Fruit fly (Drosophila melanogaster) whole organism, prepupa: Measurements from ENCODE around the gene TwdlY.

Experiments used
- CG10669 ChIP-seq: fragments of 200-800 bp; sonication (Bioruptor generic); optimal IDR thresholded peaks from 3 replicates; lab custom pipeline; 2018; ENCODE audit warnings: missing biosample characterization, mild to moderate bottlenecking, missing genetic modification characterization, moderate library complexity
- CG11762 ChIP-seq: fragments of 200-800 bp; sonication (Bioruptor generic); optimal IDR thresholded peaks from 3 replicates; lab custom pipeline; 2016; ENCODE audit warnings: missing biosample characterization, missing genetic modification characterization; ENCODE audit not compliant: insufficient read depth
- CG11902 ChIP-seq: fragments of 200-800 bp; sonication (Bioruptor generic); optimal IDR thresholded peaks from 3 replicates; lab custom pipeline; 2016; ENCODE audit warnings: missing biosample characterization, missing genetic modification characterization
- CG1621 ChIP-seq: fragments of 200-800 bp; sonication (Bioruptor generic); optimal IDR thresholded peaks from 3 replicates; lab custom pipeline; 2018; ENCODE audit warnings: missing biosample characterization, mild to moderate bottlenecking, missing genetic modification characterization
- CG16779 ChIP-seq: fragments of 200-800 bp; sonication (Bioruptor generic); optimal IDR thresholded peaks from 3 replicates; lab custom pipeline; 2017; ENCODE audit warnings: missing biosample characterization, mild to moderate bottlenecking, missing genetic modification characterization
- CG3032 ChIP-seq: fragments of 200-800 bp; optimal IDR thresholded peaks from 2 replicates; lab custom pipeline; 2019; ENCODE audit warnings: missing biosample characterization, mild to moderate bottlenecking, missing genetic modification characterization, moderate library complexity
- CG31627 ChIP-seq: fragments of 200-800 bp; sonication (Bioruptor generic); optimal IDR thresholded peaks from 3 replicates; lab custom pipeline; 2016; ENCODE audit warnings: missing biosample characterization, missing genetic modification characterization
- CG32006 ChIP-seq: fragments of 200-800 bp; sonication (Bioruptor generic); optimal IDR thresholded peaks from 3 replicates; lab custom pipeline; 2017; ENCODE audit warnings: missing biosample characterization, mild to moderate bottlenecking, missing genetic modification characterization
- CG34406 ChIP-seq: fragments of 200-800 bp; sonication (Bioruptor generic); optimal IDR thresholded peaks from 3 replicates; lab custom pipeline; 2016; ENCODE audit warnings: missing biosample characterization, missing genetic modification characterization
- CG3919 ChIP-seq: fragments of 200-800 bp; sonication (Bioruptor generic); optimal IDR thresholded peaks from 3 replicates; lab custom pipeline; 2016; ENCODE audit warnings: missing biosample characterization, missing genetic modification characterization
- CG4318 ChIP-seq: fragments of 200-800 bp; sonication (Bioruptor generic); optimal IDR thresholded peaks from 3 replicates; lab custom pipeline; 2017; ENCODE audit warnings: missing biosample characterization, mild to moderate bottlenecking, missing genetic modification characterization
- CG6276 ChIP-seq: fragments of 200-800 bp; sonication (Bioruptor generic); optimal IDR thresholded peaks from 2 replicates; lab custom pipeline; 2017; ENCODE audit warnings: missing biosample characterization, mild to moderate bottlenecking, missing genetic modification characterization
- CG6792 ChIP-seq: fragments of 200-800 bp; sonication (Bioruptor generic); optimal IDR thresholded peaks from 3 replicates; lab custom pipeline; 2016; ENCODE audit warnings: missing biosample characterization, missing genetic modification characterization
- CG6808 ChIP-seq: fragments of 200-800 bp; sonication (Bioruptor generic); optimal IDR thresholded peaks from 3 replicates; lab custom pipeline; 2017; ENCODE audit warnings: missing biosample characterization, missing genetic modification characterization, mild to moderate bottlenecking, moderate library complexity, missing genetic modification reagents
- CG7368 ChIP-seq: fragments of 200-800 bp; sonication (Bioruptor generic); optimal IDR thresholded peaks from 3 replicates; lab custom pipeline; 2016; ENCODE audit warnings: missing biosample characterization, missing genetic modification characterization
- CG8632 ChIP-seq: fragments of 200-800 bp; sonication (Bioruptor generic); optimal IDR thresholded peaks from 3 replicates; lab custom pipeline; 2016; ENCODE audit warnings: missing biosample characterization, missing genetic modification characterization
- Eip75B ChIP-seq: fragments of 200-800 bp; sonication (Bioruptor generic); optimal IDR thresholded peaks from 3 replicates; lab custom pipeline; 2016; ENCODE audit warnings: missing biosample characterization, missing genetic modification characterization
- Eip78C ChIP-seq: fragments of 200-800 bp; sonication (Bioruptor generic); peaks from one replicate; lab custom pipeline; 2016; ENCODE audit warnings: missing biosample characterization, missing genetic modification characterization
- Ets21C ChIP-seq: fragments of 200-800 bp; sonication (Bioruptor generic); optimal IDR thresholded peaks from 3 replicates; lab custom pipeline; 2016; ENCODE audit warnings: missing biosample characterization, missing genetic modification characterization
- Ets96B ChIP-seq: fragments of 200-800 bp; optimal IDR thresholded peaks from 2 replicates; lab custom pipeline; 2019; ENCODE audit warnings: missing biosample characterization, mild to moderate bottlenecking, missing genetic modification characterization, moderate library complexity
- Hr38 ChIP-seq: sonication (Bioruptor generic); optimal IDR thresholded peaks from 2 replicates; lab custom pipeline; 2016; ENCODE audit warnings: missing biosample characterization, missing genetic modification characterization
- Hr4 ChIP-seq: fragments of 200-800 bp; sonication (Bioruptor generic); optimal IDR thresholded peaks from 3 replicates; lab custom pipeline; 2016; ENCODE audit warnings: missing biosample characterization, missing genetic modification characterization
- Lpt ChIP-seq: fragments of 200-800 bp; sonication (Bioruptor generic); optimal IDR thresholded peaks from 3 replicates; lab custom pipeline; 2016; ENCODE audit warnings: missing biosample characterization, missing genetic modification characterization
- Smox ChIP-seq: fragments of 200-800 bp; sonication (Bioruptor generic); optimal IDR thresholded peaks from 3 replicates; lab custom pipeline; 2016; ENCODE audit warnings: missing biosample characterization, missing genetic modification characterization
- Sox14 ChIP-seq: fragments of 200-800 bp; sonication (Bioruptor generic); optimal IDR thresholded peaks from 3 replicates; lab custom pipeline; 2016; ENCODE audit warnings: missing biosample characterization, missing genetic modification characterization
- achi ChIP-seq: fragments of 200-800 bp; sonication (Bioruptor generic); optimal IDR thresholded peaks from 3 replicates; lab custom pipeline; 2016; ENCODE audit warnings: missing biosample characterization, missing genetic modification characterization
- acj6 ChIP-seq: fragments of 200-800 bp; sonication (Bioruptor generic); optimal IDR thresholded peaks from 3 replicates; lab custom pipeline; 2016; ENCODE audit warnings: missing biosample characterization, missing genetic modification characterization
- cyc ChIP-seq: fragments of 200-800 bp; sonication (Bioruptor generic); optimal IDR thresholded peaks from 3 replicates; lab custom pipeline; 2016; ENCODE audit warnings: missing biosample characterization, missing genetic modification characterization
- dsx ChIP-seq: fragments of 200-800 bp; optimal IDR thresholded peaks from 3 replicates; lab custom pipeline; 2019; ENCODE audit warnings: missing biosample characterization, mild to moderate bottlenecking, missing genetic modification characterization, moderate library complexity; ENCODE audit not compliant: poor library complexity, severe bottlenecking
- eg ChIP-seq: fragments of 200-800 bp; sonication (Bioruptor generic); IDR thresholded peaks from 3 replicates; pipeline ENCODE4 v1.3.6; 2022; ENCODE audit warnings: missing biosample characterization, missing genetic modification characterization
- esn ChIP-seq: fragments of 200-800 bp; sonication (Bioruptor generic); optimal IDR thresholded peaks from 2 replicates; lab custom pipeline; 2016; ENCODE audit warnings: missing biosample characterization, mild to moderate bottlenecking, missing genetic modification characterization, moderate library complexity
- fd85E ChIP-seq: fragments of 200-800 bp; sonication (Bioruptor generic); optimal IDR thresholded peaks from 3 replicates; lab custom pipeline; 2016; ENCODE audit warnings: missing biosample characterization, missing genetic modification characterization
- fkh ChIP-seq: fragments of 200-800 bp; sonication (Bioruptor generic); optimal IDR thresholded peaks from 3 replicates; lab custom pipeline; 2017; ENCODE audit warnings: missing biosample characterization, mild to moderate bottlenecking, missing genetic modification characterization, moderate library complexity
- pdm3 ChIP-seq: fragments of 200-800 bp; sonication (Bioruptor generic); optimal IDR thresholded peaks from 3 replicates; lab custom pipeline; 2016; ENCODE audit warnings: missing biosample characterization, missing genetic modification characterization
- salr ChIP-seq, 2 experiments: fragments of 200-800 bp; sonication (Bioruptor generic); optimal IDR thresholded peaks; 3 replicates each; lab custom pipeline; 2016 to 2018; ENCODE audit warnings: missing biosample characterization in 2 of 2, missing genetic modification characterization in 2 of 2, mild to moderate bottlenecking in 1 of 2
- spab ChIP-seq: fragments of 200-800 bp; sonication (Bioruptor generic); optimal IDR thresholded peaks from 2 replicates; lab custom pipeline; 2017; ENCODE audit warnings: missing biosample characterization, mild to moderate bottlenecking, missing genetic modification characterization, missing genetic modification reagents
- ss ChIP-seq, 2 experiments: fragments of 200-800 bp; sonication (Bioruptor generic); optimal IDR thresholded peaks; 2 replicates in 1 of 2; 3 replicates in 1 of 2; lab custom pipeline; 2017 to 2018; ENCODE audit warnings: mild to moderate bottlenecking in 2 of 2, missing biosample characterization in 2 of 2, missing genetic modification characterization in 2 of 2, moderate library complexity in 1 of 2
- svp ChIP-seq: fragments of 200-800 bp; sonication (Bioruptor generic); peaks from one replicate; lab custom pipeline; 2016; ENCODE audit warnings: missing biosample characterization, missing genetic modification characterization
- topi ChIP-seq: fragments of 200-800 bp; sonication (Bioruptor generic); optimal IDR thresholded peaks from 3 replicates; lab custom pipeline; 2016; ENCODE audit warnings: missing biosample characterization, missing genetic modification characterization
- vri ChIP-seq: fragments of 200-800 bp; sonication (Bioruptor generic); optimal IDR thresholded peaks from 3 replicates; lab custom pipeline; 2016; ENCODE audit warnings: missing biosample characterization, mild to moderate bottlenecking, missing genetic modification characterization

TwdlY gene

DNA sequence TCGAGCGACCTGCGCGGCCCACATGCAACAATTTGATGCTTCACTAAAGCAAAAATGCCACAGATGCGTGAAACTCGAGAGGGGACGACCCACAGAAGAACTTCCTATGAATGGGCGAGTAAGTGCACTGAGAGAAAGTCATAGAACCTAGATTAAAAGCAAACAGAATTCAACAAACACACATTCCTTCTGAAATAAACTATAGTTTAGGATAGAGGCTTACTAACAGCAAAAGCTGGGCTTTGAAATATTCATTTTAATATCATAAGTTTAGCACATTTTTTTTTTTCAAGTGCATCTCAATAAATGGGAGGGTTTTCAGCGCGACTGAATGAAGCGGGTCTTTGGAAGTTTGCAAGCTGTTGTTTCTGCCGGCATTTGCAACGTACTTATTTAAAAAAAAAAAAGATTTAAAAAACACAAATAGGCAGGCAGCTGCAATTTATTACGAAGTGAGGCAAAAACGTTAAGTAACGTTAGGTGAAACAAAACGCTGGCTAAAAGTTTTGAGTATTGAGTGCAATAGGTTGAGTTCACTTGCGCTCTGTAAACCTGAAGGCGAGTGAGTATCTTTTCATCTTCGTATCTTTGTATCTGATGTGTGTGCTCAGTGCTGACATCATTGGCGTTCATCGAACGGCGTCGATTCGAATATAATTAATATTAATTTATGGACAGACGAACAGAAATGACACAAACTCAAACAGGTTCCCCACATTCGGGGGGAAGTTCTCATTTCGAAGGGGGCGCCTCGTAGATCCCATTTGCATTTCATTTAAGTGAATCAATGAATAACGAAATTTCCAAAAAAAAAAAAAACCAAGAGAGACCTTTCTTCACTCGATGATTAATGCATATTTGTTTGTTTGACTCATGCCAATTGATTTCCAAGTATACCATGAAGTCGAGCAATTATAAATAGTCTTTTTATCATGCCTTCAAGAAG lies 38.4 kb downstream of the TwdlY start (continued):
- TF ChIP-seq fd85E (GFP tag; lab: Kevin White, UChicago), result no peak
- TF ChIP-seq esn (GFP tag; lab: Kevin White, UChicago), result peak; percentile 26
- TF ChIP-seq dsx, result peak; percentile 63
- peak; percentile 69 for TF ChIP-seq CG6808 (GFP tag; lab: Kevin White, UChicago)
- peak; percentile 58 for TF ChIP-seq CG11762 (GFP tag; lab: Kevin White, UChicago)
- peak; percentile 2 for TF ChIP-seq CG8632 (GFP tag; lab: Kevin White, UChicago)
- peak; percentile 62 for TF ChIP-seq topi (GFP tag; lab: Kevin White, UChicago)
- peak; percentile 26 for TF ChIP-seq CG6792
- peak; percentile 75 for TF ChIP-seq CG10669 (GFP tag; lab: Kevin White, UChicago)
- TF ChIP-seq Hr38, result no peak
- TF ChIP-seq Ets21C (GFP tag; lab: Kevin White, UChicago), result no peak
- no peak for TF ChIP-seq Smox (GFP tag; lab: Kevin White, UChicago)
- no peak for TF ChIP-seq vri (GFP tag; lab: Kevin White, UChicago)
- no peak for TF ChIP-seq CG16779 (tag; lab: Kevin White, UChicago)
- peak; percentile 33 for TF ChIP-seq achi
- TF ChIP-seq Lpt (GFP tag; lab: Kevin White, UChicago), result peak; percentile 22
- TF ChIP-seq CG7368 (GFP tag; lab: Kevin White, UChicago), result peak; percentile 49
- no peak for TF ChIP-seq CG4318 (GFP tag; lab: Kevin White, UChicago)
- peak; percentile 70 to 82 for TF ChIP-seq ss (GFP tag; optimal IDR thresholded peaks at IDR 0.05; lab: Kevin White, UChicago)
- TF ChIP-seq, all 60 proteins: peak for 46

DNA sequence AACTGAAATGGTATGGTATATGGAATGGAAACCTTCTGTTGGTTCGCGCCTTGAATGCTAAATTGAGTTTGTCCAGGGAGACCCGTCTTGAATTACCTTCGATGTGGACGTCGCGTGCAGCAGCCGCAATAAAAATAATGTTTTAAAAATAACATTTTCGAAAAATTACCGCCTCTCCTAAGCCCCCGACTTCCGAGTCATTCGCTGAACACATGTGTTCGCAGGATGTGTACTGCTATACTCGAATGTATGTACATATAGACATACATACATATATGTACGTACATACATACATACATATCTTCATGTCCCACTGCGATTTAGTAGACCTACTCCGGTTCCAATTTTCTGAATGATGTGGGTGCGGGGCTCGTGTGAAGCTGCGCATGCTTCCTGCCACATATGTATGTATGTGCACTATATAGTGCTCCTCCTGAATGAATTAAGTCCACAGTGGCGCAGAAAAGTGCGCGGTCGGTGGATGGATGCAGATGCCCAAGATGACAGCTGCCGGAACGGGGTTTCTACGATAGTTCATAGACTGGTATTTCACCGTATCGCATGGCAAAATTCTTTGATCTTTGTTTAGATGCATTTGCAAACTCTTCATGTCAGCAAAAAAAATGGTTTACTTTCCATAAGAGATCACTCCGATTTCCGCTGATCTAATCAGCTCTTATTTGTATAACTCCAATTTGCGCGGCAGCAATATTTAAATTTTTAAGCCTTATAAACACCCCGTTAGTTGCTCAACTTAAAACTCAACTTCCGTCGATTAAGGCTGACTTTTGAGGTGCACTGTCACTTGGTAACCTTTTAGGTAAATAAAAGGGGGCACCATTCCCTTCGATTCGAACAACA lies 39.7 kb downstream of the TwdlY start:
- TF ChIP-seq ss (GFP tag; optimal IDR thresholded peaks at IDR 0.05; lab: Kevin White, UChicago), result peak in 1 of 2 experiments; percentile 32
- no peak for TF ChIP-seq Lpt (GFP tag; lab: Kevin White, UChicago)

DNA sequence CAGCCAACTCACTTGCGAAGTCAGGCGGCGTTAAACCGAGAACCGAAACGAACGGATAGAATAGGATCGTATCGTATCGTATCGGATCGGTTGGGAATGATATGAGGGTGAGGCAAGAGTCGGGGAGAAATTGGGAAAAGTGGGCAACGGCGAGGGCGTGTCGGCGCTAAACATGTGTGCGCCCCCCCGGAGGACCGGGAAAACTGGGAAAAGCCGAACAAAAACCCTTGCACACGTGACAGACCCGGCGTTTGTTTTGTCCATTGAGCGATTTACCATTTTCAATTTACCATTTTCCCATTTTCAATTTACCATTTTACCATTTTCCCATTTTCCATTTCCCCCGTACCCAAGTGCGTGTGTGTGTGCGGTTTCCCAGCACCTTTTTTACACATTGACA lies 40.3 kb downstream of the TwdlY start:
- TF ChIP-seq Eip75B (GFP tag; lab: Kevin White, UChicago), result no peak
- TF ChIP-seq CG31627 (GFP tag; lab: Kevin White, UChicago), result no peak
- no peak for TF ChIP-seq CG1621
- TF ChIP-seq fkh (GFP tag; lab: Kevin White, UChicago), result no peak
- TF ChIP-seq salr (GFP tag; optimal IDR thresholded peaks at IDR 0.05; lab: Kevin White, UChicago), result no peak
- no peak for TF ChIP-seq acj6 (GFP tag; lab: Kevin White, UChicago)
- TF ChIP-seq cyc (GFP tag; lab: Kevin White, UChicago), result no peak
- TF ChIP-seq CG7368 (GFP tag; lab: Kevin White, UChicago), result no peak
- TF ChIP-seq topi (GFP tag; lab: Kevin White, UChicago), result no peak
- TF ChIP-seq CG11902 (GFP tag; lab: Kevin White, UChicago), result no peak
- no peak for TF ChIP-seq CG4318 (GFP tag; lab: Kevin White, UChicago)

DNA sequence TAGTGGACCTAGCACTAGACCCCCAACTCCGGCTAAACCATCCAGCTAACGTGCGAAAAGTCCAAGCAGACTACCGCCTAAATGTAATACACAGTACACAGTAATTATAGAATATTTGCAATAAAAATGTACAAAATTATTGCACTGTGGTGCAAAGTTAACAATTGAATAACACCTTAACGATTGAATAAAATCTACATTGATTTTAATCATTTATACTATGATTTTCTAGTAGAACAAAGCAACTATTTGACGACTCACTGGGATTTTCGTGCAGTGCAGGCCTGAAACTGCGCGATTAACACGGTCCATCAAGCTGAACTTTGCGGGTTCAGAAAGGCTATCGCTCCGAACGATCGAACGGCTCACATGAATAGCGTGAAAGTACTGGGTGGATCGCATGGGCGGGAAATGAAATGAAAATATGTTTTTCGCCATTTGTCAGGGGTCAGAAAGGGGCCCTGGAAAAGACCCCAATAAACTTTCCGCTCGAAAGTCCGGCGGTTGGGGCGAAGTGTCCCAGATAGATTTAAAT lies 43.5 kb downstream of the TwdlY start:
- TF ChIP-seq spab (GFP tag; lab: Kevin White, UChicago) (no peak), CG10669 (GFP tag; lab: Kevin White, UChicago) (peak; percentile 13), Hr4 (GFP tag; lab: Kevin White, UChicago) (peak; percentile 29), svp (peak; percentile 96), CG32006 (GFP tag; lab: Kevin White, UChicago) (peak; percentile 56), Sox14 (GFP tag; lab: Kevin White, UChicago) (no peak), esn (GFP tag; lab: Kevin White, UChicago) (no peak), eg (peak; percentile 28; the same call in 1 of the 3 replicates), Eip78C (GFP tag; lab: Kevin White, UChicago) (peak; percentile 76), topi (GFP tag; lab: Kevin White, UChicago) (peak; percentile 28), CG3032 (tag; lab: Kevin White, UChicago) (peak; percentile 3), Ets21C (GFP tag; lab: Kevin White, UChicago) (no peak), CG6276 (GFP tag; lab: Kevin White, UChicago) (peak; percentile 40), ss (GFP tag; optimal IDR thresholded peaks at IDR 0.05; lab: Kevin White, UChicago) (no peak), CG34406 (GFP tag; lab: Kevin White, UChicago) (no peak), Ets96B (peak; percentile 3), pdm3 (GFP tag; lab: Kevin White, UChicago) (peak; percentile 32), CG3919 (GFP tag; lab: Kevin White, UChicago) (peak; percentile 22), dsx (peak; percentile 25)
